Worm (Caenorhabditis elegans) whole organism, midembryonic: Measurements from ENCODE around the gene Y94H6A.7.

Source experiments
- flt-1 ChIP-seq: fragments of 200-800 bp; sonication (Bioruptor generic); IDR thresholded peaks from 2 replicates; pipeline ENCODE4 v1.3.6; 2022; ENCODE audit warnings: missing genetic modification characterization, missing compliant biosample characterization
- ref-1 ChIP-seq: fragments of 200-800 bp; sonication (Bioruptor generic); conservative IDR thresholded peaks from 2 replicates; pipeline ENCODE4 v1.3.6; 2022; ENCODE audit warnings: missing genetic modification reagents, missing genetic modification characterization, missing compliant biosample characterization

ce11 chrIV:2677687-2678086 is 38.7 kb downstream of the Y94H6A.7 start:
- TF ChIP-seq flt-1 = no peak
- TF ChIP-seq ref-1 (GFP tag; lab: Robert Waterston, UW) = no peak
